Fruit fly (Drosophila melanogaster): Measurements from ENCODE around the gene LanA.

LanA gene

DNA sequence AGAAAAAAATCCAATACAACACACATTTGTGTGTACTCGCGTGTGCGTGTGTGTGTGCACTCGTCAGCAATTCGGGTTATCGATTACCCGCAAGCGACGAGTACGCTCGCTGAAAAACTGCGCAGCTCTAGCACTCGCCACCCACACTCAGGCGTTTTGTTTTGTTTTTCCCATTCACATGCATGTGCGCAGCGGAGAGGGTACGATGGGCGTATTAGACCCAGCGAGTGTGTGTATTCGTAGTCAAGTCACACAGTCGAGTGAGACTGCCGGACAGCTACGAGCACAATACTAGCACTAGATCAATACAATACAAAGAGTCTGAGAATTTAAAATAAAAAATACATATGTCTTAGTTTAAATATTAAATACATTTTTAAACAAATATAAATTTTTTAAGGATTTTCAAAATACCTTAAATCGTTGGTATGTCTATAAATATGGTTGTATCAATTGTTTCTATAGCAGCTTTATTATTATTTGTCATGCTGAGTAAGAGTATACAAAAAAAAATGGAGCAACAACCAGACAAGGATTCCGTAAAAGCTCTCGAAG is 32.9 kb downstream of the LanA start, which contains the start of the genes D19B and CG43293 (continued):
- TF ChIP-seq sisA (GFP tag; IDR thresholded peaks at IDR 0.05) (peak; percentile 91), CG3407 (GFP tag; optimal IDR thresholded peaks at IDR 0.05) (peak; percentile 65), CG16779 (GFP tag; IDR thresholded peaks at IDR 0.05) (peak; percentile 89), Fer2 (tag; optimal IDR thresholded peaks at IDR 0.05) (peak; percentile 71), CG3726 (GFP tag; IDR thresholded peaks at IDR 0.05) (peak; percentile 87), ftz-f1 (GFP tag; optimal IDR thresholded peaks at IDR 0.05) (peak; percentile 79), CG9876 (GFP tag; optimal IDR thresholded peaks at IDR 0.05) (peak; percentile 78), CG12104 (GFP tag; optimal IDR thresholded peaks at IDR 0.05) (peak; percentile 74), gt (GFP tag; IDR thresholded peaks at IDR 0.05) (no peak), CG18764 (GFP tag; optimal IDR thresholded peaks at IDR 0.05) (peak; percentile 85), CG13775 (GFP tag; optimal IDR thresholded peaks at IDR 0.05) (peak; percentile 89), Blimp-1 (GFP tag; optimal IDR thresholded peaks at IDR 0.05) (peak; percentile 82), Med (GFP tag) (peak; percentile 99), Hr78 (GFP tag; optimal IDR thresholded peaks at IDR 0.05) (no peak), pita (GFP tag; optimal IDR thresholded peaks at IDR 0.05) (no peak), Mad (GFP tag; optimal IDR thresholded peaks at IDR 0.05) (peak; percentile 87), wek (GFP tag; optimal IDR thresholded peaks at IDR 0.05) (peak; percentile 52), CG10959 (GFP tag; IDR thresholded peaks at IDR 0.05) (peak; percentile 81), Lim3 (GFP tag; IDR thresholded peaks at IDR 0.05) (peak; percentile 69), otp (GFP tag; IDR thresholded peaks at IDR 0.05) (peak; percentile 90), lov (optimal IDR thresholded peaks at IDR 0.05) (no peak), lov (GFP tag; IDR thresholded peaks at IDR 0.05) (peak; percentile 71; the same call in 2 of the 3 replicates), Nf-YC (tag; optimal IDR thresholded peaks at IDR 0.05) (peak; percentile 72), Xrp1 (GFP tag; IDR thresholded peaks at IDR 0.05) (peak; percentile 95), zf30C (GFP tag; optimal IDR thresholded peaks at IDR 0.05) (peak; percentile 25), sc (optimal IDR thresholded peaks at IDR 0.05) (no peak), sc (GFP tag; optimal IDR thresholded peaks at IDR 0.05) (peak; percentile 65), CG30431 (GFP tag; optimal IDR thresholded peaks at IDR 0.05) (peak; percentile 79), Dp (GFP tag; optimal IDR thresholded peaks at IDR 0.05) (peak; percentile 25), gsb (GFP tag; IDR thresholded peaks at IDR 0.05) (peak; percentile 75), CG2116 (GFP tag; optimal IDR thresholded peaks at IDR 0.05) (peak; percentile 64), GATAe (GFP tag; conservative IDR thresholded peaks at IDR 0.05) (no peak; the same call in 1 of the 2 replicates), row (GFP tag; IDR thresholded peaks at IDR 0.05) (peak; percentile 98), CG11093 (GFP tag; IDR thresholded peaks at IDR 0.05) (peak; percentile 82; the same call in 2 of the 3 replicates), sug (tag; optimal IDR thresholded peaks at IDR 0.05) (peak; percentile 80), CG7786 (GFP tag; optimal IDR thresholded peaks at IDR 0.05) (peak; percentile 84), CG5180 (GFP tag; optimal IDR thresholded peaks at IDR 0.05) (no peak), CG31224 (GFP tag; IDR thresholded peaks at IDR 0.05) (peak; percentile 76), Rfx (GFP tag; IDR thresholded peaks at IDR 0.05) (peak; percentile 97), CG14050 (GFP tag; IDR thresholded peaks at IDR 0.05) (peak; percentile 82), bcd (GFP tag; optimal IDR thresholded peaks at IDR 0.05) (peak; percentile 89), sim (GFP tag; IDR thresholded peaks at IDR 0.05) (peak; percentile 69), crp (GFP tag; optimal IDR thresholded peaks at IDR 0.05) (peak in 1 of 2 experiments; percentile 38), Awh (GFP tag; IDR thresholded peaks at IDR 0.05) (peak; percentile 93), zen (tag; optimal IDR thresholded peaks at IDR 0.05) (peak; percentile 77), CG3065 (GFP tag; optimal IDR thresholded peaks at IDR 0.05) (peak; percentile 90), CG4707 (GFP tag; optimal IDR thresholded peaks at IDR 0.05) (peak; percentile 91), CTCF (GFP tag; optimal IDR thresholded peaks at IDR 0.05) (no peak), run (tag; optimal IDR thresholded peaks at IDR 0.05) (no peak), bab2 (GFP tag; optimal IDR thresholded peaks at IDR 0.05) (peak; percentile 91), sqz (GFP tag; optimal IDR thresholded peaks at IDR 0.05) (no peak), CG10654 (GFP tag; optimal IDR thresholded peaks at IDR 0.05) (peak; percentile 86)
